Fruit fly (Drosophila melanogaster) whole organism, embryonic: ENCODE data around the gene CG14515.
A peak's percentile ranks its signal among the peaks of the same experiment; 100 is the strongest.

ENCODE experiments used
- Atf3 ChIP-seq: fragments of 200-800 bp; sonication (Bioruptor generic); optimal IDR thresholded peaks from 3 replicates; lab custom pipeline; 2016; ENCODE audit warnings: missing biosample characterization, missing genetic modification characterization
- BEAF-32 ChIP-seq: fragments of 200-800 bp; sonication (Bioruptor generic); optimal IDR thresholded peaks from 3 replicates; lab custom pipeline; 2017; ENCODE audit warnings: missing biosample characterization, missing genetic modification characterization, mild to moderate bottlenecking, moderate library complexity, missing genetic modification reagents
- C15 ChIP-seq: fragments of 200-800 bp; sonication (Bioruptor generic); IDR thresholded peaks from 3 replicates; pipeline ENCODE4 v1.3.6; 2022; ENCODE audit warnings: missing biosample characterization, missing genetic modification characterization
- CG10543 ChIP-seq: fragments of 200-800 bp; sonication (Bioruptor generic); optimal IDR thresholded peaks from 3 replicates; lab custom pipeline; 2017; ENCODE audit warnings: missing biosample characterization, mild to moderate bottlenecking, missing genetic modification characterization, moderate library complexity
- CG10565 ChIP-seq: fragments of 200-800 bp; sonication (Bioruptor generic); optimal IDR thresholded peaks from 3 replicates; lab custom pipeline; 2016; ENCODE audit warnings: missing biosample characterization, mild to moderate bottlenecking, missing genetic modification characterization
- CG12104 ChIP-seq: fragments of 200-800 bp; sonication (Bioruptor generic); optimal IDR thresholded peaks from 3 replicates; lab custom pipeline; 2016; ENCODE audit warnings: missing biosample characterization, missing genetic modification characterization
- CG12219 ChIP-seq: fragments of 200-800 bp; sonication (Bioruptor generic); optimal IDR thresholded peaks from 3 replicates; lab custom pipeline; 2018; ENCODE audit warnings: missing biosample characterization, mild to moderate bottlenecking, missing genetic modification characterization
- CG13123 ChIP-seq: fragments of 200-800 bp; sonication (Bioruptor generic); optimal IDR thresholded peaks from 2 replicates; lab custom pipeline; 2016; ENCODE audit warnings: missing biosample characterization, missing genetic modification characterization
- CG13296 ChIP-seq: fragments of 200-800 bp; sonication (Bioruptor generic); optimal IDR thresholded peaks from 3 replicates; lab custom pipeline; 2018; ENCODE audit warnings: missing biosample characterization, mild to moderate bottlenecking, missing genetic modification characterization
- CG17568 ChIP-seq: fragments of 200-800 bp; sonication (Bioruptor generic); optimal IDR thresholded peaks from 2 replicates; lab custom pipeline; 2018; ENCODE audit warnings: missing biosample characterization, mild to moderate bottlenecking, missing genetic modification characterization, moderate library complexity
- CG1832 ChIP-seq: fragments of 200-800 bp; sonication (Bioruptor generic); optimal IDR thresholded peaks from 2 replicates; lab custom pipeline; 2017; ENCODE audit warnings: missing biosample characterization, mild to moderate bottlenecking, missing genetic modification characterization, inconsistent platforms
- CG33557 ChIP-seq: fragments of 200-800 bp; sonication (Bioruptor generic); optimal IDR thresholded peaks from 2 replicates; lab custom pipeline; 2019; ENCODE audit warnings: missing biosample characterization, mild to moderate bottlenecking, missing genetic modification characterization, moderate library complexity
- CG3838 ChIP-seq: fragments of 200-800 bp; sonication (Bioruptor generic); optimal IDR thresholded peaks from 3 replicates; lab custom pipeline; 2016; ENCODE audit warnings: missing biosample characterization, missing genetic modification characterization
- CG6683 ChIP-seq: fragments of 200-800 bp; sonication (Bioruptor generic); optimal IDR thresholded peaks from 2 replicates; lab custom pipeline; 2017; ENCODE audit warnings: missing biosample characterization, mild to moderate bottlenecking, missing genetic modification characterization, missing genetic modification reagents
- CG6689 ChIP-seq: fragments of 200-800 bp; sonication (Bioruptor generic); IDR thresholded peaks from 2 replicates; pipeline ENCODE4 v1.3.6; 2022; ENCODE audit warnings: missing biosample characterization, missing genetic modification characterization
- CG7745 ChIP-seq: fragments of 200-800 bp; sonication (Bioruptor generic); optimal IDR thresholded peaks from 2 replicates; lab custom pipeline; 2018; ENCODE audit warnings: missing biosample characterization, mild to moderate bottlenecking, missing genetic modification characterization, moderate library complexity
- CG9876 ChIP-seq: fragments of 200-800 bp; sonication (Bioruptor generic); optimal IDR thresholded peaks from 2 replicates; lab custom pipeline; 2016; ENCODE audit warnings: missing biosample characterization, missing genetic modification characterization
- CG9932 ChIP-seq: fragments of 200-800 bp; sonication (Bioruptor generic); IDR thresholded peaks from 2 replicates; pipeline ENCODE4 v1.3.6; 2022; ENCODE audit warnings: missing biosample characterization, missing genetic modification characterization
- D ChIP-seq, 2 experiments: fragments of 200-800 bp in 1 of 2; fragments of >200 bp in 1 of 2; sonication (Bioruptor generic) in 1 of 2; optimal IDR thresholded peaks; 2 replicates in 1 of 2; 3 replicates in 1 of 2; lab custom pipeline; 2017; ENCODE audit warnings: mild to moderate bottlenecking in 1 of 2, missing biosample characterization in 1 of 2, missing genetic modification characterization in 1 of 2, missing genetic modification reagents in 1 of 2
- D19B ChIP-seq: fragments of 200-800 bp; sonication (Bioruptor generic); optimal IDR thresholded peaks from 2 replicates; lab custom pipeline; 2017; ENCODE audit warnings: missing biosample characterization, mild to moderate bottlenecking, missing genetic modification characterization
- Drgx ChIP-seq: fragments of 200-800 bp; sonication (Bioruptor generic); IDR thresholded peaks from 2 replicates; pipeline ENCODE4 v1.3.6; 2022; ENCODE audit warnings: missing biosample characterization, missing genetic modification characterization
- HHEX ChIP-seq: fragments of 200-800 bp; sonication (Bioruptor generic); optimal IDR thresholded peaks from 3 replicates; lab custom pipeline; 2017; ENCODE audit warnings: missing biosample characterization, mild to moderate bottlenecking, missing genetic modification characterization, missing genetic modification reagents
- Hr3 ChIP-seq: fragments of 200-800 bp; sonication (Bioruptor generic); optimal IDR thresholded peaks from 3 replicates; lab custom pipeline; 2016; ENCODE audit warnings: missing biosample characterization, missing genetic modification characterization
- Hsf ChIP-seq: fragments of 200-800 bp; sonication (Bioruptor generic); optimal IDR thresholded peaks from 3 replicates; lab custom pipeline; 2016; ENCODE audit warnings: missing biosample characterization, missing genetic modification characterization
- Optix ChIP-seq: fragments of 200-800 bp; sonication (Bioruptor generic); IDR thresholded peaks from 3 replicates; pipeline ENCODE4 v1.3.6; 2022; ENCODE audit warnings: missing biosample characterization, missing genetic modification characterization
- Rfx ChIP-seq: fragments of 200-800 bp; sonication (Bioruptor generic); IDR thresholded peaks from 2 replicates; pipeline ENCODE4 v1.3.6; 2022; ENCODE audit warnings: missing biosample characterization, missing genetic modification characterization
- TFAM ChIP-seq: fragments of 200-800 bp; sonication (Bioruptor generic); optimal IDR thresholded peaks from 2 replicates; lab custom pipeline; 2017; ENCODE audit warnings: missing biosample characterization, missing genetic modification characterization, inconsistent platforms
- aop ChIP-seq: fragments of 200-800 bp; sonication (Bioruptor generic); IDR thresholded peaks from 2 replicates; pipeline ENCODE4 v1.3.6; 2022; ENCODE audit warnings: missing biosample characterization, missing genetic modification characterization
- chif ChIP-seq, 2 experiments: fragments of 200-800 bp; sonication (Bioruptor generic); optimal IDR thresholded peaks; 3 replicates each; lab custom pipeline; 2016; ENCODE audit warnings: missing biosample characterization in 2 of 2, missing genetic modification characterization in 2 of 2
- crc ChIP-seq: fragments of 200-800 bp; sonication (Bioruptor generic); optimal IDR thresholded peaks from 2 replicates; lab custom pipeline; 2016; ENCODE audit warnings: missing biosample characterization, missing genetic modification characterization
- dan ChIP-seq: fragments of 200-800 bp; sonication (Bioruptor generic); IDR thresholded peaks from 2 replicates; pipeline ENCODE4 v1.3.6; 2022; ENCODE audit warnings: missing biosample characterization, missing genetic modification characterization
- emc ChIP-seq: fragments of 200-800 bp; sonication (Bioruptor generic); optimal IDR thresholded peaks from 2 replicates; lab custom pipeline; 2016; ENCODE audit warnings: missing biosample characterization, missing genetic modification characterization
- gcm2 ChIP-seq: fragments of 200-800 bp; sonication (Bioruptor generic); optimal IDR thresholded peaks from 2 replicates; lab custom pipeline; 2016; ENCODE audit warnings: missing biosample characterization, missing genetic modification characterization
- gsb-n ChIP-seq: fragments of 200-800 bp; sonication (Bioruptor generic); optimal IDR thresholded peaks from 3 replicates; lab custom pipeline; 2018; ENCODE audit warnings: missing biosample characterization, mild to moderate bottlenecking, missing genetic modification characterization
- jing ChIP-seq: fragments of 200-800 bp; sonication (Bioruptor generic); optimal IDR thresholded peaks from 2 replicates; lab custom pipeline; 2018; ENCODE audit warnings: missing biosample characterization, mild to moderate bottlenecking, missing genetic modification characterization
- nmo ChIP-seq: fragments of 200-800 bp; sonication (Bioruptor generic); optimal IDR thresholded peaks from 2 replicates; lab custom pipeline; 2018; ENCODE audit warnings: missing biosample characterization, mild to moderate bottlenecking, missing genetic modification characterization, moderate library complexity
- prd ChIP-seq, 3 experiments: fragments of >200 bp in 2 of 3; fragments of 200-800 bp in 1 of 3; sonication (Bioruptor generic) in 1 of 3; optimal IDR thresholded peaks in 2 of 3; IDR thresholded peaks in 1 of 3; 2 replicates in 2 of 3; 3 replicates in 1 of 3; pipeline versions ENCODE4 v1.3.6 to Lab custom; 2017 to 2022; ENCODE audit warnings: missing biosample characterization in 1 of 3, missing genetic modification characterization in 1 of 3
- salm ChIP-seq: fragments of 200-800 bp; sonication (Bioruptor generic); optimal IDR thresholded peaks from 2 replicates; lab custom pipeline; 2018; ENCODE audit warnings: missing biosample characterization, mild to moderate bottlenecking, missing genetic modification characterization
- tna ChIP-seq: fragments of 200-800 bp; sonication (Bioruptor generic); IDR thresholded peaks from 2 replicates; pipeline ENCODE4 v1.3.6; 2022; ENCODE audit warnings: missing biosample characterization, missing genetic modification characterization; ENCODE audit not compliant: partially characterized antibody
- tx ChIP-seq: fragments of 200-800 bp; sonication (Bioruptor generic); optimal IDR thresholded peaks from 2 replicates; lab custom pipeline; 2016; ENCODE audit warnings: missing biosample characterization, missing genetic modification characterization
- vvl ChIP-seq: fragments of 200-800 bp; sonication (Bioruptor generic); IDR thresholded peaks from 2 replicates; pipeline ENCODE4 v1.3.6; 2022; ENCODE audit warnings: missing biosample characterization, missing genetic modification characterization
- zf30C ChIP-seq: fragments of 200-800 bp; sonication (Bioruptor generic); optimal IDR thresholded peaks from 3 replicates; lab custom pipeline; 2018; ENCODE audit warnings: missing biosample characterization, mild to moderate bottlenecking, missing genetic modification characterization
- zfh2 ChIP-seq: fragments of 200-800 bp; sonication (Bioruptor generic); optimal IDR thresholded peaks from 2 replicates; lab custom pipeline; 2016; ENCODE audit warnings: missing biosample characterization, missing genetic modification characterization

CG14515 gene

dm6 chr3R:29214262-29214661 is 16.9 kb downstream of the CG14515 start (continued):
- TF ChIP-seq CG7745 (tag; lab: Kevin White, UChicago), result peak; percentile 98
- peak; percentile 99 for TF ChIP-seq CG12104 (GFP tag; lab: Kevin White, UChicago)
- TF ChIP-seq zf30C, result peak; percentile 62
- TF ChIP-seq Hsf, result peak; percentile 99
- TF ChIP-seq CG13123 (GFP tag; lab: Kevin White, UChicago), result peak; percentile 99
- TF ChIP-seq dan (GFP tag; lab: Robert Waterston, UW), result peak; percentile 98
- TF ChIP-seq BEAF-32 (GFP tag; lab: Kevin White, UChicago), result peak; percentile 42
- TF ChIP-seq CG33557 (GFP tag; lab: Kevin White, UChicago), result peak; percentile 100
- peak; percentile 99 for TF ChIP-seq salm (tag; lab: Kevin White, UChicago)
- peak; percentile 100 for TF ChIP-seq vvl
- TF ChIP-seq gsb-n (tag; lab: Kevin White, UChicago), result peak; percentile 100
- peak; percentile 98 for TF ChIP-seq CG3838 (GFP tag; lab: Kevin White, UChicago)
- peak; percentile 99 for TF ChIP-seq crc (GFP tag; lab: Kevin White, UChicago)
- peak; percentile 99 for TF ChIP-seq HHEX (GFP tag; lab: Kevin White, UChicago)
- peak; percentile 99 for TF ChIP-seq Hr3 (GFP tag; lab: Kevin White, UChicago)
- peak; percentile 99 for TF ChIP-seq CG13296
- peak; percentile 98 for TF ChIP-seq CG6683 (GFP tag; lab: Kevin White, UChicago)
- TF ChIP-seq CG17568 (GFP tag; lab: Kevin White, UChicago), result peak; percentile 99
- peak; percentile 100 for TF ChIP-seq Drgx (GFP tag; lab: Robert Waterston, UW)
- TF ChIP-seq Rfx (GFP tag; lab: Robert Waterston, UW), result peak; percentile 100
- peak; percentile 98 for TF ChIP-seq C15 (GFP tag; lab: Robert Waterston, UW)
- peak; percentile 99 for TF ChIP-seq CG10543
- TF ChIP-seq D19B, result peak; percentile 96
- TF ChIP-seq Optix (GFP tag; lab: Robert Waterston, UW), result peak; percentile 100
- TF ChIP-seq zfh2, result peak; percentile 99
- TF ChIP-seq D (optimal IDR thresholded peaks at IDR 0.05; lab: Kevin White, UChicago), result no peak
- peak; percentile 99 for TF ChIP-seq D (GFP tag; optimal IDR thresholded peaks at IDR 0.05; lab: Kevin White, UChicago)
- peak; percentile 97 for TF ChIP-seq CG10565 (GFP tag; lab: Kevin White, UChicago)
- TF ChIP-seq CG9876 (GFP tag; lab: Kevin White, UChicago), result peak; percentile 97
- peak; percentile 95 for TF ChIP-seq TFAM (GFP tag; lab: Kevin White, UChicago)
- TF ChIP-seq gcm2 (GFP tag; lab: Kevin White, UChicago), result peak; percentile 98
- peak; percentile 97 for TF ChIP-seq emc (GFP tag; lab: Kevin White, UChicago)
- TF ChIP-seq CG6689 (GFP tag; lab: Robert Waterston, UW), result peak; percentile 99
- TF ChIP-seq CG9932 (GFP tag; lab: Robert Waterston, UW), result peak; percentile 99
- peak; percentile 98 for TF ChIP-seq jing (GFP tag; lab: Kevin White, UChicago)
- peak; percentile 98 for TF ChIP-seq aop
- TF ChIP-seq CG12219, result peak; percentile 99
- peak; percentile 98 for TF ChIP-seq Atf3 (GFP tag; lab: Kevin White, UChicago)
- peak; percentile 99 for TF ChIP-seq nmo (GFP tag; lab: Kevin White, UChicago)
- no peak for TF ChIP-seq prd (optimal IDR thresholded peaks at IDR 0.05; lab: Kevin White, UChicago)
- peak; percentile 99 for TF ChIP-seq prd (GFP tag; IDR thresholded peaks at IDR 0.05; lab: Robert Waterston, UW)
- TF ChIP-seq chif (GFP tag; optimal IDR thresholded peaks at IDR 0.05; lab: Kevin White, UChicago), result peak; percentile 99
- TF ChIP-seq tx (GFP tag; lab: Kevin White, UChicago), result peak; percentile 98
- peak; percentile 45; the same call in 1 of the 2 replicates for TF ChIP-seq tna
- TF ChIP-seq CG1832, result no peak
